Fruit fly (Drosophila melanogaster) whole organism, embryonic: ENCODE data around the gene spirit.
A peak's percentile ranks its signal among the peaks of the same experiment; 100 is the strongest.

Experiments
- Atf-2 ChIP-seq: fragments of 200-800 bp; sonication (Bioruptor generic); optimal IDR thresholded peaks from 2 replicates; lab custom pipeline; 2016; ENCODE audit warnings: missing biosample characterization, missing genetic modification characterization
- Atf6 ChIP-seq: fragments of 200-800 bp; sonication (Bioruptor generic); IDR thresholded peaks from 2 replicates; pipeline ENCODE4 v1.3.6; 2022; ENCODE audit warnings: missing biosample characterization, missing genetic modification characterization
- CG1024 ChIP-seq: fragments of 200-800 bp; sonication (Bioruptor generic); IDR thresholded peaks from 2 replicates; pipeline ENCODE4 v1.3.6; 2022; ENCODE audit warnings: missing biosample characterization, missing genetic modification characterization
- CG10565 ChIP-seq: fragments of 200-800 bp; sonication (Bioruptor generic); optimal IDR thresholded peaks from 3 replicates; lab custom pipeline; 2016; ENCODE audit warnings: missing biosample characterization, mild to moderate bottlenecking, missing genetic modification characterization
- CG10979 ChIP-seq: fragments of 200-800 bp; sonication (Bioruptor generic); optimal IDR thresholded peaks from 2 replicates; lab custom pipeline; 2018; ENCODE audit warnings: missing biosample characterization, mild to moderate bottlenecking, missing genetic modification characterization, moderate library complexity
- CG12155 ChIP-seq: fragments of 200-800 bp; sonication (Bioruptor generic); optimal IDR thresholded peaks from 3 replicates; lab custom pipeline; 2016; ENCODE audit warnings: missing biosample characterization, missing genetic modification characterization
- CG12219 ChIP-seq: fragments of 200-800 bp; sonication (Bioruptor generic); optimal IDR thresholded peaks from 3 replicates; lab custom pipeline; 2018; ENCODE audit warnings: missing biosample characterization, mild to moderate bottlenecking, missing genetic modification characterization
- CG12744 ChIP-seq: fragments of 200-800 bp; sonication (Bioruptor generic); optimal IDR thresholded peaks from 2 replicates; lab custom pipeline; 2016; ENCODE audit warnings: missing biosample characterization, missing genetic modification characterization
- CG13624 ChIP-seq: fragments of 200-800 bp; sonication (Bioruptor generic); optimal IDR thresholded peaks from 2 replicates; lab custom pipeline; 2016; ENCODE audit warnings: missing biosample characterization, missing genetic modification characterization
- CG14014 ChIP-seq: fragments of 200-800 bp; sonication (Bioruptor generic); IDR thresholded peaks from 2 replicates; pipeline ENCODE4 v1.3.6; 2022; ENCODE audit warnings: missing biosample characterization, missing genetic modification characterization
- CG1647 ChIP-seq: fragments of 200-800 bp; sonication (Bioruptor generic); optimal IDR thresholded peaks from 3 replicates; lab custom pipeline; 2016; ENCODE audit warnings: missing biosample characterization, missing genetic modification characterization
- CG16779 ChIP-seq: fragments of 200-800 bp; sonication (Bioruptor generic); IDR thresholded peaks from 2 replicates; pipeline ENCODE4 v1.3.6; 2022; ENCODE audit warnings: missing biosample characterization, missing genetic modification characterization
- CG30403 ChIP-seq: fragments of 200-800 bp; sonication (Bioruptor generic); optimal IDR thresholded peaks from 3 replicates; lab custom pipeline; 2016; ENCODE audit warnings: missing biosample characterization, missing genetic modification characterization
- CG3065 ChIP-seq: fragments of 200-800 bp; sonication (Bioruptor generic); optimal IDR thresholded peaks from 2 replicates; lab custom pipeline; 2016; ENCODE audit warnings: missing biosample characterization, missing genetic modification characterization
- CG31388 ChIP-seq: fragments of 200-800 bp; sonication (Bioruptor generic); optimal IDR thresholded peaks from 2 replicates; lab custom pipeline; 2016; ENCODE audit warnings: missing biosample characterization, missing genetic modification characterization
- CG4617 ChIP-seq: fragments of 200-800 bp; sonication (Bioruptor generic); optimal IDR thresholded peaks from 3 replicates; lab custom pipeline; 2016; ENCODE audit warnings: missing biosample characterization, missing genetic modification characterization, borderline replicate concordance
- CG6765 ChIP-seq: fragments of 200-800 bp; sonication (Bioruptor generic); optimal IDR thresholded peaks from 3 replicates; lab custom pipeline; 2017; ENCODE audit warnings: missing biosample characterization, mild to moderate bottlenecking, missing genetic modification characterization
- CG7357 ChIP-seq: fragments of 200-800 bp; sonication (Bioruptor generic); IDR thresholded peaks from 3 replicates; pipeline ENCODE4 v1.3.6; 2022; ENCODE audit warnings: missing biosample characterization, missing genetic modification characterization
- CG8478 ChIP-seq: fragments of >200 bp; optimal IDR thresholded peaks from 2 replicates; lab custom pipeline; 2018
- CG9932 ChIP-seq: fragments of 200-800 bp; sonication (Bioruptor generic); IDR thresholded peaks from 2 replicates; pipeline ENCODE4 v1.3.6; 2022; ENCODE audit warnings: missing biosample characterization, missing genetic modification characterization
- Camta ChIP-seq: fragments of 200-800 bp; sonication (Bioruptor generic); optimal IDR thresholded peaks from 2 replicates; lab custom pipeline; 2016; ENCODE audit warnings: missing biosample characterization, missing genetic modification characterization
- Dref ChIP-seq: fragments of 200-800 bp; sonication (Bioruptor generic); IDR thresholded peaks from 2 replicates; pipeline ENCODE4 v1.3.6; 2022; ENCODE audit warnings: missing biosample characterization, missing genetic modification characterization
- Ets65A ChIP-seq: fragments of 200-800 bp; sonication (Bioruptor generic); peaks from one replicate; lab custom pipeline; 2016; ENCODE audit warnings: missing biosample characterization, missing genetic modification characterization
- Hey ChIP-seq: fragments of 200-800 bp; sonication (Bioruptor generic); optimal IDR thresholded peaks from 3 replicates; lab custom pipeline; 2018; ENCODE audit warnings: missing biosample characterization, mild to moderate bottlenecking, missing genetic modification characterization
- Hr3 ChIP-seq: fragments of 200-800 bp; sonication (Bioruptor generic); optimal IDR thresholded peaks from 3 replicates; lab custom pipeline; 2016; ENCODE audit warnings: missing biosample characterization, missing genetic modification characterization
- Hr39 ChIP-seq: fragments of >200 bp; optimal IDR thresholded peaks from 2 replicates; lab custom pipeline; 2017
- Hr78 ChIP-seq, 2 experiments: fragments of 200-800 bp in 1 of 2; fragments of >200 bp in 1 of 2; sonication (Bioruptor generic) in 1 of 2; optimal IDR thresholded peaks; 2 replicates each; lab custom pipeline; 2017 to 2019; ENCODE audit warnings: missing biosample characterization in 2 of 2, missing genetic modification characterization in 2 of 2, mild to moderate bottlenecking in 1 of 2, moderate library complexity in 1 of 2
- NK7.1 ChIP-seq: fragments of 200-800 bp; sonication (Bioruptor generic); optimal IDR thresholded peaks from 3 replicates; lab custom pipeline; 2016; ENCODE audit warnings: missing biosample characterization, missing genetic modification characterization
- Nf-YB ChIP-seq: fragments of 200-800 bp; sonication (Bioruptor generic); optimal IDR thresholded peaks from 3 replicates; lab custom pipeline; 2019; ENCODE audit warnings: missing biosample characterization, mild to moderate bottlenecking, missing genetic modification characterization, moderate library complexity
- Nf-YC ChIP-seq: fragments of 200-800 bp; optimal IDR thresholded peaks from 3 replicates; lab custom pipeline; 2019; ENCODE audit warnings: missing biosample characterization, mild to moderate bottlenecking, missing genetic modification characterization, moderate library complexity
- Rfx ChIP-seq: fragments of 200-800 bp; sonication (Bioruptor generic); IDR thresholded peaks from 2 replicates; pipeline ENCODE4 v1.3.6; 2022; ENCODE audit warnings: missing biosample characterization, missing genetic modification characterization
- Scr ChIP-seq: fragments of 200-800 bp; sonication (Bioruptor generic); IDR thresholded peaks from 2 replicates; pipeline ENCODE4 v1.3.6; 2022; ENCODE audit warnings: missing biosample characterization, missing genetic modification characterization; ENCODE audit not compliant: partially characterized antibody
- ab ChIP-seq: fragments of 200-800 bp; sonication (Bioruptor generic); optimal IDR thresholded peaks from 2 replicates; lab custom pipeline; 2016; ENCODE audit warnings: missing biosample characterization, missing genetic modification characterization
- abd-A ChIP-seq: fragments of 200-800 bp; sonication (Bioruptor generic); optimal IDR thresholded peaks from 3 replicates; lab custom pipeline; 2019; ENCODE audit warnings: missing biosample characterization, mild to moderate bottlenecking, missing genetic modification characterization, moderate library complexity
- crol ChIP-seq: fragments of 200-800 bp; sonication (Bioruptor generic); IDR thresholded peaks from 2 replicates; pipeline ENCODE4 v1.3.6; 2022; ENCODE audit warnings: missing biosample characterization, missing genetic modification characterization
- dmrt99B ChIP-seq: fragments of 200-800 bp; sonication (Bioruptor generic); optimal IDR thresholded peaks from 2 replicates; lab custom pipeline; 2018; ENCODE audit warnings: missing biosample characterization, mild to moderate bottlenecking, missing genetic modification characterization, moderate library complexity
- en ChIP-seq: fragments of 200-800 bp; sonication (Bioruptor generic); optimal IDR thresholded peaks from 2 replicates; lab custom pipeline; 2016; ENCODE audit warnings: missing biosample characterization, missing genetic modification characterization
- grn ChIP-seq: fragments of 200-800 bp; sonication (Bioruptor generic); optimal IDR thresholded peaks from 3 replicates; lab custom pipeline; 2017; ENCODE audit warnings: missing biosample characterization, missing genetic modification characterization
- gro ChIP-seq: fragments of 200-800 bp; sonication (Bioruptor generic); optimal IDR thresholded peaks from 2 replicates; lab custom pipeline; 2016; ENCODE audit warnings: missing biosample characterization, missing genetic modification characterization
- gsb ChIP-seq: fragments of 200-800 bp; sonication (Bioruptor generic); IDR thresholded peaks from 2 replicates; pipeline ENCODE4 v1.3.6; 2022; ENCODE audit warnings: missing biosample characterization, missing genetic modification characterization
- h ChIP-seq: fragments of >200 bp; optimal IDR thresholded peaks from 2 replicates; lab custom pipeline; 2017
- her ChIP-seq: fragments of 200-800 bp; sonication (Bioruptor generic); optimal IDR thresholded peaks from 2 replicates; lab custom pipeline; 2016; ENCODE audit warnings: missing biosample characterization, missing genetic modification characterization
- hkb ChIP-seq, 2 experiments: fragments of 200-800 bp in 1 of 2; fragments of >200 bp in 1 of 2; sonication (Bioruptor generic) in 1 of 2; IDR thresholded peaks in 1 of 2; optimal IDR thresholded peaks in 1 of 2; 2 replicates each; pipeline versions ENCODE4 v1.3.6 to Lab custom; 2017 to 2022; ENCODE audit warnings: missing biosample characterization in 1 of 2, missing genetic modification characterization in 1 of 2
- inv ChIP-seq: fragments of 200-800 bp; sonication (Bioruptor generic); IDR thresholded peaks from 2 replicates; pipeline ENCODE4 v1.3.6; 2022; ENCODE audit warnings: missing biosample characterization, missing genetic modification characterization; ENCODE audit not compliant: partially characterized antibody
- kay ChIP-seq: fragments of 200-800 bp; sonication (Bioruptor generic); optimal IDR thresholded peaks from 2 replicates; lab custom pipeline; 2016; ENCODE audit warnings: missing biosample characterization, missing genetic modification characterization
- nmo ChIP-seq: fragments of 200-800 bp; sonication (Bioruptor generic); optimal IDR thresholded peaks from 2 replicates; lab custom pipeline; 2018; ENCODE audit warnings: missing biosample characterization, mild to moderate bottlenecking, missing genetic modification characterization, moderate library complexity
- oc ChIP-seq: fragments of 200-800 bp; sonication (Bioruptor generic); optimal IDR thresholded peaks from 2 replicates; lab custom pipeline; 2018; ENCODE audit warnings: missing biosample characterization, mild to moderate bottlenecking, missing genetic modification characterization, moderate library complexity
- pros ChIP-seq: fragments of 200-800 bp; sonication (Bioruptor generic); optimal IDR thresholded peaks from 3 replicates; lab custom pipeline; 2019; ENCODE audit warnings: missing biosample characterization, mild to moderate bottlenecking, missing genetic modification characterization, moderate library complexity
- sisA ChIP-seq: fragments of 200-800 bp; sonication (Bioruptor generic); IDR thresholded peaks from 2 replicates; pipeline ENCODE4 v1.3.6; 2022; ENCODE audit warnings: missing biosample characterization, missing genetic modification characterization
- sqz ChIP-seq: fragments of 200-800 bp; sonication (Bioruptor generic); optimal IDR thresholded peaks from 3 replicates; lab custom pipeline; 2018; ENCODE audit warnings: missing biosample characterization, mild to moderate bottlenecking, missing genetic modification characterization
- sr ChIP-seq: fragments of 200-800 bp; sonication (Bioruptor generic); IDR thresholded peaks from 3 replicates; pipeline ENCODE4 v1.3.6; 2022; ENCODE audit warnings: missing biosample characterization, missing genetic modification characterization
- tio ChIP-seq: fragments of 200-800 bp; sonication (Bioruptor generic); optimal IDR thresholded peaks from 2 replicates; lab custom pipeline; 2017; ENCODE audit warnings: missing biosample characterization, missing genetic modification characterization, inconsistent platforms
- ttk ChIP-seq: fragments of 200-800 bp; sonication (Bioruptor generic); IDR thresholded peaks from 2 replicates; pipeline ENCODE4 v2.1.2; 2022; ENCODE audit warnings: missing biosample characterization, missing genetic modification characterization
- zf30C ChIP-seq: fragments of 200-800 bp; sonication (Bioruptor generic); optimal IDR thresholded peaks from 3 replicates; lab custom pipeline; 2018; ENCODE audit warnings: missing biosample characterization, mild to moderate bottlenecking, missing genetic modification characterization

spirit gene

dm6 chrX:8607902-8608301 is 34.5 kb upstream of the spirit start:
- TF ChIP-seq CG9932 (GFP tag; lab: Robert Waterston, UW) (no peak), CG3065 (GFP tag; lab: Kevin White, UChicago) (no peak), CG1024 (no peak), hkb (optimal IDR thresholded peaks at IDR 0.05; lab: Kevin White, UChicago) (no peak), hkb (GFP tag; IDR thresholded peaks at IDR 0.05; lab: Robert Waterston, UW) (no peak), CG6765 (GFP tag; lab: Kevin White, UChicago) (no peak), kay (GFP tag; lab: Kevin White, UChicago) (no peak), CG14014 (GFP tag; lab: Robert Waterston, UW) (no peak), sisA (no peak), tio (GFP tag; lab: Kevin White, UChicago) (no peak), Atf-2 (no peak), ttk (GFP tag; lab: Robert Waterston, UW) (no peak), nmo (GFP tag; lab: Kevin White, UChicago) (no peak), Nf-YB (GFP tag; lab: Kevin White, UChicago) (peak; percentile 63), pros (GFP tag; lab: Kevin White, UChicago) (peak; percentile 12), CG8478 (lab: Kevin White, UChicago) (no peak), CG16779 (GFP tag; lab: Robert Waterston, UW) (no peak), inv (GFP tag; lab: Robert Waterston, UW) (no peak), Dref (GFP tag; lab: Robert Waterston, UW) (no peak), Ets65A (GFP tag; lab: Kevin White, UChicago) (peak; percentile 42), sr (GFP tag; lab: Robert Waterston, UW) (no peak), zf30C (GFP tag; lab: Kevin White, UChicago) (no peak), h (lab: Kevin White, UChicago) (no peak), Hr78 (GFP tag; optimal IDR thresholded peaks at IDR 0.05; lab: Kevin White, UChicago) (no peak), NK7.1 (no peak), CG4617 (GFP tag; lab: Kevin White, UChicago) (no peak), gro (GFP tag; lab: Kevin White, UChicago) (no peak), her (GFP tag; lab: Kevin White, UChicago) (no peak), CG13624 (GFP tag; lab: Kevin White, UChicago) (no peak), Atf6 (GFP tag; lab: Robert Waterston, UW) (no peak), CG12219 (GFP tag; lab: Kevin White, UChicago) (no peak), CG30403 (no peak), CG10565 (GFP tag; lab: Kevin White, UChicago) (no peak), crol (peak; percentile 33; the same call in 1 of the 2 replicates), Hr39 (peak; percentile 59), Camta (GFP tag; lab: Kevin White, UChicago) (no peak), CG12744 (GFP tag; lab: Kevin White, UChicago) (no peak), Scr (no peak), grn (GFP tag; lab: Kevin White, UChicago) (no peak), CG7357 (GFP tag; lab: Robert Waterston, UW) (no peak), ab (GFP tag; lab: Kevin White, UChicago) (no peak), Hey (tag; lab: Kevin White, UChicago) (peak; percentile 32), oc (tag; lab: Kevin White, UChicago) (peak; percentile 59), abd-A (tag; lab: Kevin White, UChicago) (no peak), Rfx (no peak), CG1647 (GFP tag; lab: Kevin White, UChicago) (no peak), dmrt99B (tag; lab: Kevin White, UChicago) (no peak), gsb (GFP tag; lab: Robert Waterston, UW) (no peak), en (GFP tag; lab: Kevin White, UChicago) (no peak), CG31388 (no peak), sqz (no peak), Nf-YC (tag; lab: Kevin White, UChicago) (peak; percentile 73), Hr3 (no peak), CG12155 (GFP tag; lab: Kevin White, UChicago) (no peak), CG10979 (no peak)
